Worm (Caenorhabditis elegans): ENCODE data around the gene str-48.

DNA sequence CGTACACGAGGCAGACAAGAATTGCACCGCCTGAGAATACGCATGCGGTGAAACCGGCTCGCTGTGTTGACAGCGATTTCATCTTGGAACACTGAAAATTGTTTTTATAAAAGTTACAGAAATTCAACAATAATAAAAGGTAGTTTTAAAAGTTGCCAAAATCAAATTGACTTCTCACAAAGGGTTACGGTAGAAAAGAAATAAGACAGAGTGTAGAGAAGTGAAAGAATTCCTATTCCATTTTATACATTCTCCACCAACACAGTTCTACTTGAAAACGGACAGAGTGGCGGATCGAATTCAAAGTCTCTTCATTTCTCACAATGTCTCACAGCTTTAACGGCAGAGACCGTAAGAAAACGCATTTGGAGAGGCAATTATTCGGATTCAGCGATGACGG, 30.6 kb downstream of the str-48 start, which contains the start of gene col-113:
- TF ChIP-seq nhr-11 (tag; optimal IDR thresholded peaks at IDR 0.05) = no peak
- no peak for TF ChIP-seq daf-12 (tag; optimal IDR thresholded peaks at IDR 0.05)

Data from whole organism, L3 larva.